Fruit fly (Drosophila melanogaster): Measurements from ENCODE around the gene Ssl1.
A peak's percentile ranks its signal among the peaks of the same experiment; 100 is the strongest.

Gene Ssl1

dm6 chr3L:22835144-22835964 lies 43.5 kb upstream of the Ssl1 start, which contains the start of gene jim (continued):
- TF ChIP-seq CG7745 (tag; optimal IDR thresholded peaks at IDR 0.05): no peak
- no peak for TF ChIP-seq CG14667 (GFP tag; IDR thresholded peaks at IDR 0.05)
- TF ChIP-seq CG8924 (tag; optimal IDR thresholded peaks at IDR 0.05): no peak
- peak; percentile 9 for TF ChIP-seq D19B (GFP tag; optimal IDR thresholded peaks at IDR 0.05)
- TF ChIP-seq Nf-YA (GFP tag; IDR thresholded peaks at IDR 0.05): no peak
- no peak for TF ChIP-seq CG15601 (tag; optimal IDR thresholded peaks at IDR 0.05)
- TF ChIP-seq aop (GFP tag; IDR thresholded peaks at IDR 0.05): no peak
- TF ChIP-seq CG6175 (GFP tag; IDR thresholded peaks at IDR 0.05): peak; percentile 79; the same call in 2 of the 3 replicates
- TF ChIP-seq CG3065 (GFP tag; optimal IDR thresholded peaks at IDR 0.05): no peak
- TF ChIP-seq CG32772 (GFP tag; IDR thresholded peaks at IDR 0.05): no peak
- TF ChIP-seq CG5953 (GFP tag; IDR thresholded peaks at IDR 0.05): 0 out of 2 replicates have a peak, but pooled peaks have one; percentile 21
- no peak for TF ChIP-seq CG1529 (GFP tag; optimal IDR thresholded peaks at IDR 0.05)
- no peak for TF ChIP-seq Poxn (GFP tag; IDR thresholded peaks at IDR 0.05)
- TF ChIP-seq gro (GFP tag; optimal IDR thresholded peaks at IDR 0.05): no peak
- TF ChIP-seq CG6813 (GFP tag; optimal IDR thresholded peaks at IDR 0.05): peak; percentile 39
- no peak for TF ChIP-seq tio (GFP tag; optimal IDR thresholded peaks at IDR 0.05)
- TF ChIP-seq Nf-YB (GFP tag; optimal IDR thresholded peaks at IDR 0.05): no peak
- TF ChIP-seq wor (GFP tag; IDR thresholded peaks at IDR 0.05): no peak
- TF ChIP-seq CG4360 (GFP tag; IDR thresholded peaks at IDR 0.05): no peak; the same call in 1 of the 2 replicates
- no peak for TF ChIP-seq stwl (tag; optimal IDR thresholded peaks at IDR 0.05)
- TF ChIP-seq Hr3 (GFP tag; optimal IDR thresholded peaks at IDR 0.05): no peak
- peak; percentile 98 for TF ChIP-seq Adf1 (GFP tag; IDR thresholded peaks at IDR 0.05)
- no peak for TF ChIP-seq Scr (GFP tag; IDR thresholded peaks at IDR 0.05; ENCODE audit: partially characterized antibody)
- no peak for TF ChIP-seq CG6272 (GFP tag; IDR thresholded peaks at IDR 0.05)
- peak; percentile 91 for TF ChIP-seq CG12155 (GFP tag; optimal IDR thresholded peaks at IDR 0.05)
- TF ChIP-seq cad (GFP tag; optimal IDR thresholded peaks at IDR 0.05): no peak
- peak; percentile 79 for TF ChIP-seq CG13894 (tag; optimal IDR thresholded peaks at IDR 0.05)
- TF ChIP-seq MTF-1 (GFP tag; optimal IDR thresholded peaks at IDR 0.05; ENCODE audit: borderline replicate concordance): no peak
- TF ChIP-seq CG34224 (GFP tag; IDR thresholded peaks at IDR 0.05; ENCODE audit: partially characterized antibody): peak; percentile 66; the same call in 1 of the 3 replicates
- TF ChIP-seq cato (GFP tag; optimal IDR thresholded peaks at IDR 0.05; ENCODE audit: borderline replicate concordance): no peak
- peak; percentile 49 for TF ChIP-seq CG18599 (GFP tag; optimal IDR thresholded peaks at IDR 0.05)
- peak; percentile 23; the same call in 1 of the 2 replicates for TF ChIP-seq slbo (GFP tag; IDR thresholded peaks at IDR 0.05)
- TF ChIP-seq org-1 (GFP tag; optimal IDR thresholded peaks at IDR 0.05): no peak
- no peak for TF ChIP-seq H2.0 (GFP tag; IDR thresholded peaks at IDR 0.05)
- TF ChIP-seq CG15011 (GFP tag; optimal IDR thresholded peaks at IDR 0.05): no peak
- TF ChIP-seq CG4707 (GFP tag; optimal IDR thresholded peaks at IDR 0.05): no peak
- no peak for TF ChIP-seq CG6654 (GFP tag; optimal IDR thresholded peaks at IDR 0.05)
- TF ChIP-seq ase (GFP tag; IDR thresholded peaks at IDR 0.05): no peak
- no peak for TF ChIP-seq ab (GFP tag; optimal IDR thresholded peaks at IDR 0.05)
- TF ChIP-seq fd64A (GFP tag; optimal IDR thresholded peaks at IDR 0.05): no peak
- no peak for TF ChIP-seq CG4854 (GFP tag; optimal IDR thresholded peaks at IDR 0.05)
- TF ChIP-seq ap (GFP tag; IDR thresholded peaks at IDR 0.05): no peak
- no peak for TF ChIP-seq Eip74EF (GFP tag; optimal IDR thresholded peaks at IDR 0.05)
- TF ChIP-seq cas (GFP tag; IDR thresholded peaks at IDR 0.05): no peak
- no peak for TF ChIP-seq gfzf (GFP tag; optimal IDR thresholded peaks at IDR 0.05)
- peak; percentile 88 for TF ChIP-seq cg (GFP tag; optimal IDR thresholded peaks at IDR 0.05)
- peak; percentile 97 for TF ChIP-seq crol (GFP tag; IDR thresholded peaks at IDR 0.05)
- TF ChIP-seq phol (tag; optimal IDR thresholded peaks at IDR 0.05): no peak
- no peak for TF ChIP-seq HmgD (GFP tag; optimal IDR thresholded peaks at IDR 0.05)
